Fruit fly (Drosophila melanogaster): ENCODE data around the gene vsg.

dm6 chr3L:9751625-9752024, 37.5 kb downstream of the vsg start:
- no peak for TF ChIP-seq CG8478 (optimal IDR thresholded peaks at IDR 0.05)
- peak; percentile 89 to 90 for TF ChIP-seq CTCF (optimal IDR thresholded peaks at IDR 0.05)

Data from S2 (cell line).